Worm (Caenorhabditis elegans) whole organism, late embryonic: ENCODE measurements around the gene flp-21.

Experiments used
- T23F11.4 ChIP-seq: fragments of 200-800 bp; sonication (Bioruptor generic); optimal IDR thresholded peaks from 2 replicates; lab custom pipeline; 2018; ENCODE audit warnings: mild to moderate bottlenecking, missing genetic modification characterization, missing compliant biosample characterization
- ama-1 ChIP-seq: fragments of 150-350 bp; optimal IDR thresholded peaks from 2 replicates; lab custom pipeline; 2014
- ceh-34 ChIP-seq: sonication (generic microtip); optimal IDR thresholded peaks from 2 replicates; lab custom pipeline; 2016; ENCODE audit warnings: mild to moderate bottlenecking, missing genetic modification characterization, missing compliant biosample characterization
- dmd-4 ChIP-seq: sonication (generic microtip); optimal IDR thresholded peaks from 2 replicates; lab custom pipeline; 2016; ENCODE audit warnings: borderline replicate concordance, missing genetic modification characterization, missing compliant biosample characterization
- dve-1 ChIP-seq: sonication (generic microtip); optimal IDR thresholded peaks from 2 replicates; lab custom pipeline; 2017; ENCODE audit warnings: antibody characterized with exemption, mild to moderate bottlenecking, missing genetic modification characterization, missing compliant biosample characterization
- elt-2 ChIP-seq: sonication (generic microtip); optimal IDR thresholded peaks from 2 replicates; lab custom pipeline; 2016; ENCODE audit warnings: missing genetic modification reagents, missing genetic modification characterization, missing compliant biosample characterization
- ets-4 ChIP-seq: sonication (generic microtip); optimal IDR thresholded peaks from 2 replicates; lab custom pipeline; 2016; ENCODE audit warnings: missing genetic modification characterization, missing compliant biosample characterization
- hlh-30 ChIP-seq: sonication (generic microtip); optimal IDR thresholded peaks from 2 replicates; lab custom pipeline; 2017; ENCODE audit warnings: antibody characterized with exemption, missing genetic modification characterization, missing compliant biosample characterization; ENCODE audit not compliant: insufficient read depth
- npax-4 ChIP-seq: sonication (generic microtip); optimal IDR thresholded peaks from 2 replicates; lab custom pipeline; 2016; ENCODE audit warnings: missing genetic modification characterization, missing compliant biosample characterization
- pat-9 ChIP-seq: fragments of 200-800 bp; sonication (Bioruptor generic); optimal IDR thresholded peaks from 2 replicates; lab custom pipeline; 2018; ENCODE audit warnings: mild to moderate bottlenecking, missing genetic modification characterization, moderate library complexity, missing compliant biosample characterization
- sdc-2 ChIP-seq: sonication (generic microtip); optimal IDR thresholded peaks from 2 replicates; lab custom pipeline; 2016; ENCODE audit warnings: missing genotype, missing genetic modification characterization, missing compliant biosample characterization

ce11 chrV:7811758-7812157 lies 18.6 kb downstream of the flp-21 start, which contains the start of gene ZK742.4:
- TF ChIP-seq pat-9: no peak
- TF ChIP-seq dve-1 (tag; lab: Kevin White, UChicago): no peak
- no peak for TF ChIP-seq npax-4
- no peak for TF ChIP-seq elt-2 (tag; lab: Kevin White, UChicago)
- TF ChIP-seq ama-1: no peak
- no peak for TF ChIP-seq hlh-30 (tag; lab: Kevin White, UChicago)
- no peak for TF ChIP-seq ets-4 (tag; lab: Kevin White, UChicago)
- TF ChIP-seq T23F11.4 (GFP tag; lab: Kevin White, UChicago): no peak
- TF ChIP-seq sdc-2 (tag; lab: Kevin White, UChicago): no peak
- no peak for TF ChIP-seq dmd-4 (tag; lab: Kevin White, UChicago)
- no peak for TF ChIP-seq ceh-34
